Fruit fly (Drosophila melanogaster): Measurements from ENCODE around the gene CG14325.
A peak's percentile ranks its signal among the peaks of the same experiment; 100 is the strongest.

CG14325 gene

DNA sequence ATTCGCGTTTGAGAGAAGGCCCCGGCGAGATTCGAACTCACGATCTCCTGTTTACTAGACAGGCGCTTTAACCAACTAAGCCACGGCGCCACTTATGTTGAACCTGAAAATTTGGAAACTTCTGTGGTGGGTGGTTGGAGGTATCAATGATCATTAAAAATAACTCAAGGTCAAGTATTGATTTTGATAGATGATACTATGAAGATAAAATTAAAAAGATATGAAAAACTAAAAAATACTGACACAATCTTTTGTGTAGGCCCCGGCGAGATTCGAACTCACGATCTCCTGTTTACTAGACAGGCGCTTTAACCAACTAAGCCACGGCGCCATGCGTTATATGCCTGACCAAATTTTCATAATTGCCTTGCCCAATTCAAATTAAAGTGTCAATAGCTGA is 2.4 kb upstream of the CG14325 start (continued):
- no peak for TF ChIP-seq Hr51 (GFP tag; optimal IDR thresholded peaks at IDR 0.05)
- no peak for TF ChIP-seq Nf-YC (tag; optimal IDR thresholded peaks at IDR 0.05)
- TF ChIP-seq tin (GFP tag; optimal IDR thresholded peaks at IDR 0.05), result no peak
- TF ChIP-seq nerfin-2 (GFP tag; IDR thresholded peaks at IDR 0.05; ENCODE audit: partially characterized antibody), result peak; percentile 82
- TF ChIP-seq croc (GFP tag; conservative IDR thresholded peaks at IDR 0.05), result no peak
- TF ChIP-seq sqz (GFP tag; optimal IDR thresholded peaks at IDR 0.05), result no peak
- TF ChIP-seq CG6854 (GFP tag; optimal IDR thresholded peaks at IDR 0.05), result no peak
- TF ChIP-seq MTF-1 (GFP tag; optimal IDR thresholded peaks at IDR 0.05; ENCODE audit: borderline replicate concordance), result no peak
- no peak for TF ChIP-seq CG14441 (GFP tag; IDR thresholded peaks at IDR 0.05)
- TF ChIP-seq fd64A (GFP tag; optimal IDR thresholded peaks at IDR 0.05), result no peak
- no peak for TF ChIP-seq Six4 (GFP tag; optimal IDR thresholded peaks at IDR 0.05)
- TF ChIP-seq Lpt (GFP tag; optimal IDR thresholded peaks at IDR 0.05), result no peak
- TF ChIP-seq ewg (GFP tag; optimal IDR thresholded peaks at IDR 0.05), result no peak
- TF ChIP-seq H2.0 (GFP tag; IDR thresholded peaks at IDR 0.05), result no peak
- no peak for TF ChIP-seq lbe (GFP tag; optimal IDR thresholded peaks at IDR 0.05)
- no peak for TF ChIP-seq pita (GFP tag; optimal IDR thresholded peaks at IDR 0.05)
- TF ChIP-seq oc (tag; optimal IDR thresholded peaks at IDR 0.05), result no peak
- TF ChIP-seq CG32767 (GFP tag; IDR thresholded peaks at IDR 0.05), result no peak
- no peak for TF ChIP-seq Abd-B (GFP tag; optimal IDR thresholded peaks at IDR 0.05)
- peak; percentile 55; the same call in 1 of the 2 replicates for TF ChIP-seq CG13287 (GFP tag; IDR thresholded peaks at IDR 0.05; ENCODE audit: partially characterized antibody)
- TF ChIP-seq CG12659 (GFP tag; optimal IDR thresholded peaks at IDR 0.05), result no peak
- peak; percentile 68 for TF ChIP-seq CG14860 (GFP tag; IDR thresholded peaks at IDR 0.05; ENCODE audit: partially characterized antibody)
- TF ChIP-seq Sox100B (GFP tag; optimal IDR thresholded peaks at IDR 0.05), result no peak
- TF ChIP-seq tgo (GFP tag; IDR thresholded peaks at IDR 0.05), result no peak
- TF ChIP-seq CG1602 (GFP tag; optimal IDR thresholded peaks at IDR 0.05), result no peak
- no peak for TF ChIP-seq CG1024 (GFP tag; IDR thresholded peaks at IDR 0.05)
- no peak for TF ChIP-seq CG1792 (GFP tag; optimal IDR thresholded peaks at IDR 0.05)
- peak; percentile 69; the same call in 1 of the 2 replicates for TF ChIP-seq CG42726 (GFP tag; IDR thresholded peaks at IDR 0.05; ENCODE audit: partially characterized antibody)
- TF ChIP-seq CG7271 (tag; optimal IDR thresholded peaks at IDR 0.05), result no peak
- TF ChIP-seq CG18599 (GFP tag; optimal IDR thresholded peaks at IDR 0.05), result no peak
- TF ChIP-seq peb (GFP tag; IDR thresholded peaks at IDR 0.05), result no peak
- peak; percentile 81 for TF ChIP-seq mld (GFP tag; IDR thresholded peaks at IDR 0.05; ENCODE audit: partially characterized antibody)
- TF ChIP-seq odd (GFP tag; optimal IDR thresholded peaks at IDR 0.05), result no peak
- TF ChIP-seq CG12391 (tag; optimal IDR thresholded peaks at IDR 0.05), result no peak
- no peak for TF ChIP-seq Atf3 (GFP tag; optimal IDR thresholded peaks at IDR 0.05)
- no peak for TF ChIP-seq CG18262 (tag; optimal IDR thresholded peaks at IDR 0.05)
- peak; percentile 83 for TF ChIP-seq Bgb (GFP tag; IDR thresholded peaks at IDR 0.05; ENCODE audit: partially characterized antibody)
- TF ChIP-seq ac (GFP tag; optimal IDR thresholded peaks at IDR 0.05), result no peak
- no peak for TF ChIP-seq lola (GFP tag; optimal IDR thresholded peaks at IDR 0.05)
- no peak for TF ChIP-seq CG10321 (GFP tag; IDR thresholded peaks at IDR 0.05)
- TF ChIP-seq crp (GFP tag; optimal IDR thresholded peaks at IDR 0.05), result no peak
- no peak for TF ChIP-seq CG1233 (GFP tag; optimal IDR thresholded peaks at IDR 0.05)
- peak; percentile 84; the same call in 2 of the 3 replicates for TF ChIP-seq so (GFP tag; IDR thresholded peaks at IDR 0.05)
- TF ChIP-seq lilli (GFP tag; optimal IDR thresholded peaks at IDR 0.05), result no peak
- no peak for TF ChIP-seq pzg (GFP tag; optimal IDR thresholded peaks at IDR 0.05)
- no peak for TF ChIP-seq CG34422 (GFP tag; IDR thresholded peaks at IDR 0.05)
- no peak for TF ChIP-seq CG13424 (tag; optimal IDR thresholded peaks at IDR 0.05)
- TF ChIP-seq CG14667 (GFP tag; IDR thresholded peaks at IDR 0.05), result no peak
- TF ChIP-seq Bteb2 (GFP tag; optimal IDR thresholded peaks at IDR 0.05), result no peak
- TF ChIP-seq bowl (GFP tag; IDR thresholded peaks at IDR 0.05), result no peak
